Fruit fly (Drosophila melanogaster): ENCODE results near the gene CG9813.

CG9813 gene

dm6 chr3R:13425470-13426033, 46.0 kb upstream of the CG9813 start, which contains the start of gene Act87E (continued):
- TF ChIP-seq hth (optimal IDR thresholded peaks at IDR 0.05) (no peak), CG3838 (GFP tag; optimal IDR thresholded peaks at IDR 0.05) (no peak), sc (optimal IDR thresholded peaks at IDR 0.05) (no peak), sc (GFP tag; optimal IDR thresholded peaks at IDR 0.05) (peak; percentile 47), Elba2 (GFP tag; optimal IDR thresholded peaks at IDR 0.05) (no peak), gem (tag; optimal IDR thresholded peaks at IDR 0.05) (peak; percentile 87), CG10267 (tag; optimal IDR thresholded peaks at IDR 0.05) (peak; percentile 78), gcm2 (GFP tag; optimal IDR thresholded peaks at IDR 0.05) (no peak), CG17359 (tag; optimal IDR thresholded peaks at IDR 0.05) (peak; percentile 64), slou (GFP tag; optimal IDR thresholded peaks at IDR 0.05) (no peak), Chrac-16 (GFP tag; optimal IDR thresholded peaks at IDR 0.05) (no peak), jumu (GFP tag; optimal IDR thresholded peaks at IDR 0.05) (no peak), D19A (tag; optimal IDR thresholded peaks at IDR 0.05) (peak; percentile 81), Oaz (GFP tag; IDR thresholded peaks at IDR 0.05) (no peak), mirr (GFP tag; optimal IDR thresholded peaks at IDR 0.05) (no peak), Mad (GFP tag; optimal IDR thresholded peaks at IDR 0.05) (no peak), CG17328 (GFP tag; IDR thresholded peaks at IDR 0.05) (no peak), CG15073 (GFP tag; optimal IDR thresholded peaks at IDR 0.05) (no peak), Ssrp (tag; optimal IDR thresholded peaks at IDR 0.05) (peak; percentile 78), C15 (GFP tag; IDR thresholded peaks at IDR 0.05) (no peak), grn (GFP tag; optimal IDR thresholded peaks at IDR 0.05) (no peak), ab (GFP tag; optimal IDR thresholded peaks at IDR 0.05) (no peak), CG15696 (tag; optimal IDR thresholded peaks at IDR 0.05) (peak; percentile 79), usp (GFP tag; optimal IDR thresholded peaks at IDR 0.05) (no peak), gt (GFP tag; IDR thresholded peaks at IDR 0.05) (no peak), Fer3 (tag; optimal IDR thresholded peaks at IDR 0.05) (peak; percentile 1), chinmo (GFP tag; IDR thresholded peaks at IDR 0.05; ENCODE audit: partially characterized antibody) (peak; percentile 65; the same call in 2 of the 4 replicates), CG6765 (GFP tag; optimal IDR thresholded peaks at IDR 0.05) (no peak), Taf1 (GFP tag; IDR thresholded peaks at IDR 0.05) (no peak), CG14965 (GFP tag; optimal IDR thresholded peaks at IDR 0.05; ENCODE audit: borderline replicate concordance) (no peak), maf-S (GFP tag; optimal IDR thresholded peaks at IDR 0.05) (no peak), CG17612 (GFP tag; IDR thresholded peaks at IDR 0.05) (no peak), CG1792 (GFP tag; optimal IDR thresholded peaks at IDR 0.05) (no peak), tll (GFP tag; optimal IDR thresholded peaks at IDR 0.05) (no peak), lab (GFP tag; optimal IDR thresholded peaks at IDR 0.05) (peak; percentile 46), ci (GFP tag; IDR thresholded peaks at IDR 0.05) (no peak), vnd (GFP tag; IDR thresholded peaks at IDR 0.05; ENCODE audit: partially characterized antibody) (no peak), Rfx (GFP tag; IDR thresholded peaks at IDR 0.05) (0 out of 2 replicates have a peak, but pooled peaks have one; percentile 10), ftz-f1 (GFP tag; optimal IDR thresholded peaks at IDR 0.05) (no peak), Sox102F (GFP tag; optimal IDR thresholded peaks at IDR 0.05) (peak; percentile 76), NFAT (GFP tag; IDR thresholded peaks at IDR 0.05) (no peak), CG8089 (GFP tag; optimal IDR thresholded peaks at IDR 0.05) (no peak), CG31224 (GFP tag; IDR thresholded peaks at IDR 0.05) (0 out of 2 replicates have a peak, but pooled peaks have one; percentile 8), CG11085 (GFP tag; IDR thresholded peaks at IDR 0.05) (no peak), CG9215 (GFP tag; IDR thresholded peaks at IDR 0.05) (0 out of 2 replicates have a peak, but pooled peaks have one; percentile 38), CG31388 (GFP tag; optimal IDR thresholded peaks at IDR 0.05) (peak; percentile 6), CG30431 (GFP tag; optimal IDR thresholded peaks at IDR 0.05) (peak; percentile 44), CG12659 (GFP tag; optimal IDR thresholded peaks at IDR 0.05) (peak; percentile 72), CG12391 (tag; optimal IDR thresholded peaks at IDR 0.05) (peak; percentile 76), CG17829 (tag; optimal IDR thresholded peaks at IDR 0.05) (peak; percentile 85), CG9817 (tag; optimal IDR thresholded peaks at IDR 0.05) (peak; percentile 34)
